Worm (Caenorhabditis elegans) whole organism, late embryonic: ENCODE measurements around the gene zipt-2.2.

ENCODE experiments used
- K09A11.1 ChIP-seq: sonication (generic microtip); optimal IDR thresholded peaks from 2 replicates; lab custom pipeline; 2017; ENCODE audit warnings: antibody characterized with exemption, mild to moderate bottlenecking, missing genetic modification characterization, missing compliant biosample characterization; ENCODE audit not compliant: insufficient read depth
- ceh-24 ChIP-seq: sonication (generic microtip); optimal IDR thresholded peaks from 2 replicates; lab custom pipeline; 2016; ENCODE audit warnings: mild to moderate bottlenecking, missing genetic modification characterization, missing compliant biosample characterization
- dmd-4 ChIP-seq: sonication (generic microtip); optimal IDR thresholded peaks from 2 replicates; lab custom pipeline; 2016; ENCODE audit warnings: borderline replicate concordance, missing genetic modification characterization, missing compliant biosample characterization
- elt-4 ChIP-seq: sonication (generic microtip); optimal IDR thresholded peaks from 2 replicates; lab custom pipeline; 2016; ENCODE audit warnings: missing genetic modification characterization, missing compliant biosample characterization
- nhr-232 ChIP-seq: sonication (generic microtip); optimal IDR thresholded peaks from 2 replicates; lab custom pipeline; 2016; ENCODE audit warnings: missing genetic modification characterization, missing compliant biosample characterization
- pqm-1 ChIP-seq: sonication (generic microtip); optimal IDR thresholded peaks from 2 replicates; lab custom pipeline; 2016; ENCODE audit warnings: missing genetic modification characterization, missing compliant biosample characterization
- tbx-7 ChIP-seq: sonication (generic microtip); optimal IDR thresholded peaks from 2 replicates; lab custom pipeline; 2016; ENCODE audit warnings: missing genotype, missing genetic modification characterization, missing compliant biosample characterization
- unc-86 ChIP-seq: sonication (generic microtip); optimal IDR thresholded peaks from 2 replicates; lab custom pipeline; 2016; ENCODE audit warnings: missing genetic modification characterization, missing compliant biosample characterization
- zip-5 ChIP-seq: sonication (generic microtip); optimal IDR thresholded peaks from 2 replicates; lab custom pipeline; 2016; ENCODE audit warnings: missing genetic modification characterization, missing compliant biosample characterization

- TF ChIP-seq nhr-232 (tag; lab: Kevin White, UChicago) (no peak), zip-5 (tag; lab: Kevin White, UChicago) (no peak), elt-4 (no peak), tbx-7 (tag; lab: Kevin White, UChicago) (no peak), K09A11.1 (no peak), dmd-4 (no peak), pqm-1 (tag; lab: Kevin White, UChicago) (no peak), ceh-24 (tag; lab: Kevin White, UChicago) (no peak), unc-86 (tag; lab: Kevin White, UChicago) (no peak)
These were observed 9.3 kb upstream of the zipt-2.2 start, which contains the start of gene col-34 for ce11 chrIV:4244510-4244909.
